Fruit fly (Drosophila melanogaster): ENCODE measurements around the gene CG9168.
A peak's percentile ranks its signal among the peaks of the same experiment; 100 is the strongest.

CG9168 gene

DNA sequence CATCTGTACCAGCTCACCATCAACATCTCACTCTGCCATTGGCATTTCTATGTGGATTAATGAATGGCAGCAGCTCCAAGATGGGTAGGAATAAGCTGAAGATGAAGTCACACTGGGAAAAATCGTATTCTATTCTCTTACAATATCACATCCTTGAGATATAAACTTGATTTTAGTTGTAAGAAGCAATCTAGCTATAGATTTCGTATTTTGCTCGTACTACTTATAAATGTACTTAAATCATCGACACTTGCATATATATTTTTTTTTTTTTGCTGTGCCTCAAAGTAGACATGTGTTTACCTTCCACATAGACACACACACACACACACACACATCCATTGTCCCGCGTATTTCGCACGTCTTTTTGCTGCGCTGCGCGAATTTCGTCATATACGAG lies 13.6 kb downstream of the CG9168 start (continued):
- TF ChIP-seq Antp (GFP tag; optimal IDR thresholded peaks at IDR 0.05) (no peak), Fer2 (tag; optimal IDR thresholded peaks at IDR 0.05) (no peak), CG30403 (GFP tag; optimal IDR thresholded peaks at IDR 0.05) (no peak), Hand (GFP tag; optimal IDR thresholded peaks at IDR 0.05) (no peak), lilli (GFP tag; optimal IDR thresholded peaks at IDR 0.05) (no peak), CG7839 (tag; optimal IDR thresholded peaks at IDR 0.05) (no peak), cwo (GFP tag; optimal IDR thresholded peaks at IDR 0.05) (no peak), croc (GFP tag; conservative IDR thresholded peaks at IDR 0.05) (peak; percentile 28; the same call in 2 of the 3 replicates), Trl (optimal IDR thresholded peaks at IDR 0.05) (no peak), Trl (GFP tag; optimal IDR thresholded peaks at IDR 0.05) (no peak), fd3F (GFP tag; optimal IDR thresholded peaks at IDR 0.05) (no peak), ro (GFP tag; IDR thresholded peaks at IDR 0.05) (no peak), CG18476 (GFP tag; optimal IDR thresholded peaks at IDR 0.05) (no peak), CG7928 (GFP tag; optimal IDR thresholded peaks at IDR 0.05) (no peak), sisA (GFP tag; IDR thresholded peaks at IDR 0.05) (peak; percentile 29; the same call in 1 of the 2 replicates), Hsf (GFP tag; optimal IDR thresholded peaks at IDR 0.05) (no peak), sens (GFP tag) (peak; percentile 94), CG9932 (GFP tag; IDR thresholded peaks at IDR 0.05) (no peak), Six4 (GFP tag; optimal IDR thresholded peaks at IDR 0.05) (no peak), CG12659 (GFP tag; optimal IDR thresholded peaks at IDR 0.05) (no peak), CG33213 (GFP tag; optimal IDR thresholded peaks at IDR 0.05) (no peak), Blimp-1 (GFP tag; optimal IDR thresholded peaks at IDR 0.05) (peak; percentile 10), nerfin-2 (GFP tag; IDR thresholded peaks at IDR 0.05; ENCODE audit: partially characterized antibody) (no peak), CG7963 (GFP tag; IDR thresholded peaks at IDR 0.05; ENCODE audit: partially characterized antibody) (no peak), chinmo (GFP tag; IDR thresholded peaks at IDR 0.05; ENCODE audit: partially characterized antibody) (no peak), CG8388 (GFP tag; optimal IDR thresholded peaks at IDR 0.05) (no peak), Tbp (GFP tag; optimal IDR thresholded peaks at IDR 0.05) (no peak), TFAM (GFP tag; optimal IDR thresholded peaks at IDR 0.05) (no peak), CG10321 (GFP tag; IDR thresholded peaks at IDR 0.05) (no peak), Dbx (GFP tag; IDR thresholded peaks at IDR 0.05) (no peak), dysf (GFP tag; IDR thresholded peaks at IDR 0.05) (peak; percentile 36; the same call in 1 of the 3 replicates), CG5953 (GFP tag; IDR thresholded peaks at IDR 0.05) (no peak)

DNA sequence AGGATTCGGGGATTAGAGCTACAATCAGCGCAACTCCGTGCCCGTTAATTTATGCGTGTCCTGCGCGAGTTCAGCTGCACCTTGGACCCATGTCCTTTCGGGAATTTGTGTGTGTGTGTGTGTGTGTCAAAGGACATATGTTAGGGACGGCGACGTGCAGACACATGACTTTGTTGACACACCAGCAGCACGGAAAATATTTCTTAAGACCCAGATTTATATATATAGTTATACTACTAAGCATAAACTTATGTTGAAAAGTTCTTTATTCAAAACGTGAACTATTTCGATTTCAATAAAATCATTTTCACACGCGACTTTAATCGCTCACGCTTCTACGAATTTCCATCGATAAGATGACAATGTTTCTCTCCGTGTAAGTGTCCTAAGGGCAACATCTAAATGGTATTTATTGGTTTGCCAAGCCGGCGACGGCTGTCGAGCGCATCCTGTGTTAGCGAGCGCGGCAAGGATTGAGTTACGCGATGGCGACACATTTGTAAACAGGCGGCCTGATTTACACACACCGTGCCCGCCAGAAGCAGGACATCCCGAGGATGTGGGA lies 20.7 kb downstream of the CG9168 start:
- TF ChIP-seq CG10565 (GFP tag; optimal IDR thresholded peaks at IDR 0.05) (no peak), Fer3 (tag; optimal IDR thresholded peaks at IDR 0.05) (no peak), phol (tag; optimal IDR thresholded peaks at IDR 0.05) (peak; percentile 0), CG30431 (GFP tag; optimal IDR thresholded peaks at IDR 0.05) (no peak), gt (GFP tag; IDR thresholded peaks at IDR 0.05) (0 out of 2 replicates have a peak, but pooled peaks have one; percentile 16), CG3407 (GFP tag; optimal IDR thresholded peaks at IDR 0.05) (no peak), CG6765 (GFP tag; optimal IDR thresholded peaks at IDR 0.05) (no peak), Dip2 (GFP tag; IDR thresholded peaks at IDR 0.05) (no peak), CG11723 (GFP tag; optimal IDR thresholded peaks at IDR 0.05) (no peak), CG10267 (tag; optimal IDR thresholded peaks at IDR 0.05) (peak; percentile 36), CkIIα-i1 (GFP tag; IDR thresholded peaks at IDR 0.05) (no peak), CG17912 (GFP tag; optimal IDR thresholded peaks at IDR 0.05) (no peak), hkb (optimal IDR thresholded peaks at IDR 0.05) (no peak), hkb (GFP tag; IDR thresholded peaks at IDR 0.05) (no peak), CG1832 (GFP tag; optimal IDR thresholded peaks at IDR 0.05) (no peak), CG14441 (GFP tag; IDR thresholded peaks at IDR 0.05) (no peak), CG7963 (GFP tag; IDR thresholded peaks at IDR 0.05; ENCODE audit: partially characterized antibody) (no peak), caup (GFP tag; optimal IDR thresholded peaks at IDR 0.05; ENCODE audit: severe bottlenecking) (no peak), vfl (GFP tag; optimal IDR thresholded peaks at IDR 0.05) (no peak), odd (GFP tag; optimal IDR thresholded peaks at IDR 0.05) (peak; percentile 19), CG1529 (GFP tag; optimal IDR thresholded peaks at IDR 0.05) (no peak), Camta (GFP tag; optimal IDR thresholded peaks at IDR 0.05) (no peak)

All from whole organism, embryonic.